Worm (Caenorhabditis elegans): ENCODE data around the gene F21A3.2.

Gene F21A3.2

DNA sequence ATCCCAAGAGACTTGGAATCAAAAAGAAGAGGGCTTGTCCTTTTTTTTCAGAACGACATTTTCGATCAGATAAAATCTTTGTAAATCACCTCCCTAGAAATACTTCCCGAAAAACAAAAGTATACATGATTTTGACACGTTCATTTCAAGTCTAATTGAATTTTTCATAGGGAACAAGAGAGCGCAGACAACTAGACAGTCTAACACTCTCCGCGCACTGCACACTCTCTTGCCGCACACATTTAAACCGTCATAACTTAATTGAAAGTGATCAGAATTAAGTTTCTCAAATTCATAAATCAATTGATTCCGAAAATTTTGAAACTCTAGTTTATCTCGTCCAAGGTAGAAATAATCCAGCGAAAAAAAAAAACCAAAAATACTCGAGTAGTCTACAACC, 26.0 kb upstream of the F21A3.2 start:
- TF ChIP-seq T26A5.8 (tag; optimal IDR thresholded peaks at IDR 0.05) (no peak), ztf-6 (GFP tag; IDR thresholded peaks at IDR 0.05) (no peak)

- TF ChIP-seq B0261.1 (tag; optimal IDR thresholded peaks at IDR 0.05) (no peak), hrde-1 (tag; optimal IDR thresholded peaks at IDR 0.05; ENCODE audit: borderline replicate concordance) (no peak), zim-3 (tag; optimal IDR thresholded peaks at IDR 0.05) (no peak), mxl-1 (tag; optimal IDR thresholded peaks at IDR 0.05) (no peak), ztf-18 (tag; optimal IDR thresholded peaks at IDR 0.05) (no peak), ceh-79 (tag; optimal IDR thresholded peaks at IDR 0.05) (no peak)
These were observed 25.3 kb upstream of the F21A3.2 start, which contains the start of gene acr-18 for ce11 chrV:15559047-15559446. Gene acr-18 (minus strand): TSS chrV:15559147.

ce11 chrV:15553869-15554268, 20.1 kb upstream of the F21A3.2 start:
- no peak for TF ChIP-seq Y67H2A.10 (GFP tag; conservative IDR thresholded peaks at IDR 0.05)
- TF ChIP-seq snpc-4 (GFP tag; optimal IDR thresholded peaks at IDR 0.05) = no peak
- peak in 2 of 4 experiments; percentile 20 to 57 for TF ChIP-seq snpc-4 (tag; optimal IDR thresholded peaks at IDR 0.05)
- peak; percentile 15; the same call in 1 of the 2 replicates for TF ChIP-seq pbrm-1 (GFP tag; IDR thresholded peaks at IDR 0.05)
- TF ChIP-seq lir-1 (GFP tag; conservative IDR thresholded peaks at IDR 0.05) = 0 out of 2 replicates have a peak, but pooled peaks have one; percentile 37
- TF ChIP-seq D2030.7 (GFP tag; IDR thresholded peaks at IDR 0.05) = peak; percentile 52
- TF ChIP-seq him-1 (tag; optimal IDR thresholded peaks at IDR 0.05) = peak; percentile 63
- no peak for TF ChIP-seq cebp-1 (GFP tag; IDR thresholded peaks at IDR 0.05)
- peak; percentile 12 for TF ChIP-seq cebp-1 (tag; optimal IDR thresholded peaks at IDR 0.05)
- peak; percentile 61 for TF ChIP-seq madf-6 (GFP tag; IDR thresholded peaks at IDR 0.05)
- TF ChIP-seq ztf-18 (tag; optimal IDR thresholded peaks at IDR 0.05) = peak; percentile 24
- TF ChIP-seq athp-1 (tag; optimal IDR thresholded peaks at IDR 0.05) = peak; percentile 9
- TF ChIP-seq dox-1 (GFP tag; IDR thresholded peaks at IDR 0.05) = peak; percentile 54
- TF ChIP-seq mcd-1 (GFP tag; IDR thresholded peaks at IDR 0.05) = peak; percentile 29; the same call in 1 of the 2 replicates
- TF ChIP-seq nfya-1 (tag; optimal IDR thresholded peaks at IDR 0.05; ENCODE audit: borderline replicate concordance, insufficient read depth) = no peak
- TF ChIP-seq F33H1.4 (GFP tag; IDR thresholded peaks at IDR 0.05) = 0 out of 2 replicates have a peak, but pooled peaks have one; percentile 17
- TF ChIP-seq ztf-28 (GFP tag; IDR thresholded peaks at IDR 0.05) = no peak
- TF ChIP-seq F23B12.7 (tag; optimal IDR thresholded peaks at IDR 0.05; ENCODE audit: insufficient read depth) = peak; percentile 20
- TF ChIP-seq Y56A3A.18 (GFP tag; IDR thresholded peaks at IDR 0.05) = no peak
- no peak for TF ChIP-seq lag-1 (GFP tag; IDR thresholded peaks at IDR 0.05)
- TF ChIP-seq hmg-1.2 (GFP tag; IDR thresholded peaks at IDR 0.05) = peak; percentile 68
- peak; percentile 18 for TF ChIP-seq lin-54 (GFP tag; optimal IDR thresholded peaks at IDR 0.05)
- no peak for TF ChIP-seq ceh-40 (GFP tag; IDR thresholded peaks at IDR 0.05)
- peak; percentile 95 for TF ChIP-seq tbp1 (GFP tag; optimal IDR thresholded peaks at IDR 0.05)
- TF ChIP-seq rpc-1 (optimal IDR thresholded peaks at IDR 0.05) = peak; percentile 67
- TF ChIP-seq rpc-1 (tag; optimal IDR thresholded peaks at IDR 0.05) = peak; percentile 77
- peak; percentile 48 for TF ChIP-seq die-1 (tag; optimal IDR thresholded peaks at IDR 0.05)
- TF ChIP-seq nhr-80 (tag; optimal IDR thresholded peaks at IDR 0.05) = no peak
- peak; percentile 22 for TF ChIP-seq lsy-27 (tag; optimal IDR thresholded peaks at IDR 0.05; ENCODE audit: borderline replicate concordance, insufficient read depth)
- no peak for TF ChIP-seq somi-1 (GFP tag; optimal IDR thresholded peaks at IDR 0.05)
- peak; percentile 78 for TF ChIP-seq B0261.1 (tag; optimal IDR thresholded peaks at IDR 0.05)
- TF ChIP-seq lin-26 (GFP tag; IDR thresholded peaks at IDR 0.05) = peak; percentile 77; the same call in 1 of the 2 replicates
- no peak for TF ChIP-seq cebp-2 (GFP tag; IDR thresholded peaks at IDR 0.05)
- TF ChIP-seq nhr-90 (tag; optimal IDR thresholded peaks at IDR 0.05) = peak; percentile 4
- TF ChIP-seq ZK185.1 (tag; optimal IDR thresholded peaks at IDR 0.05; ENCODE audit: poor library complexity, severe bottlenecking) = peak; percentile 35
- TF ChIP-seq ztf-25 (GFP tag; IDR thresholded peaks at IDR 0.05) = 0 out of 2 replicates have a peak, but pooled peaks have one; percentile 44
- TF ChIP-seq nfya-2 (GFP tag; IDR thresholded peaks at IDR 0.05) = no peak

Measured in whole organism, young adult.